Worm (Caenorhabditis elegans): Measurements from ENCODE around the gene lgc-6.
A peak's percentile ranks its signal among the peaks of the same experiment; 100 is the strongest.

Gene lgc-6

DNA sequence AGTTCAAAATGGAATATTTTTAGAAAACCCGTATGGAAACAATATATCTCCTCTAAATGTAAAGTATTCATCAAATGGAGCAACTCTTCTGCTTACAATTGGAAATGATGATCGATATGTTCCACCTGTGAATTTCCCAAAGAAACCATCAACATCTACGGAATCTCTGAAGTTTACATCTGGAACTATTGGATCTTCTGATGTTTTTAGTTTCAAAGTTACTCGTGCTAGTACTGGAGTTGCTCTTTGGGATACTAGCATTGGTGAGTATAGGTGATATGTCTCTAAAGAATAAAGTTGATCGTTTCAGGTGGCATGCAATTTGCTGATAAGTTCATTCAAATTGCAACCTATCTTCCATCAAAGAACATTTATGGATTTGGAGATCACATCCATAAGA, 28.2 kb downstream of the lgc-6 start:
- TF ChIP-seq fkh-10 (GFP tag; optimal IDR thresholded peaks at IDR 0.05) (no peak), pqm-1 (tag; optimal IDR thresholded peaks at IDR 0.05) (no peak), nhr-12 (tag; optimal IDR thresholded peaks at IDR 0.05) (no peak), lin-15B (tag; optimal IDR thresholded peaks at IDR 0.05) (no peak), tbx-2 (tag; optimal IDR thresholded peaks at IDR 0.05) (no peak), ztf-11 (tag; optimal IDR thresholded peaks at IDR 0.05) (no peak), lin-39 (tag; optimal IDR thresholded peaks at IDR 0.05) (no peak), egl-5 (tag; optimal IDR thresholded peaks at IDR 0.05) (no peak), fos-1 (tag; optimal IDR thresholded peaks at IDR 0.05) (no peak), elt-1 (tag; optimal IDR thresholded peaks at IDR 0.05) (no peak), fkh-2 (tag; optimal IDR thresholded peaks at IDR 0.05) (no peak), nhr-76 (tag; optimal IDR thresholded peaks at IDR 0.05) (no peak), mml-1 (tag; optimal IDR thresholded peaks at IDR 0.05) (no peak), ceh-16 (tag; optimal IDR thresholded peaks at IDR 0.05) (no peak), nhr-23 (tag; optimal IDR thresholded peaks at IDR 0.05) (no peak), sea-2 (GFP tag; optimal IDR thresholded peaks at IDR 0.05) (no peak), nhr-25 (tag; optimal IDR thresholded peaks at IDR 0.05) (no peak), elt-3 (tag; optimal IDR thresholded peaks at IDR 0.05) (no peak), lsy-12 (tag; optimal IDR thresholded peaks at IDR 0.05) (no peak)

DNA sequence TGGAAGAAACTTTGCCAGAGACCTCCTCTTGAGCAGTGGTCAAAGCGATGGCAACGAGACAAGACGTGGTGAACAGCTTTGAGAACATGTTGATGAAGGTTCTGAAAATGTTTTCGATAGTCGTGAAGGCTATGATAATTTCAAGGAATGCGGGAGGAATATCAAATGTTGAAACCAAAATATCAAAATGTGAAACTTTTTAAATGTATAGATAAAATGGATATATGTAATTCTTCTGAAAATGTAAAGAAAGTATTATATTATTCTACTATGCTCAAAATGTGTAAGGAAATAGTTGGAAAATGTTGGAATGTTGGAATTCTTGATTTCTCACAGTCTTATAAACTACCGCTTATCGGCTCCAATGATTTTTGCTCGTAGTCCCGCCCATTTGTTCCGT, 29.4 kb downstream of the lgc-6 start, which contains the start of gene D2096.6:
TSS of gene D2096.6 (minus strand) at position 101 of the 400 bp plus-strand sequence.
- TF ChIP-seq fos-1 (tag; optimal IDR thresholded peaks at IDR 0.05) (no peak), lsy-12 (tag; optimal IDR thresholded peaks at IDR 0.05) (no peak), pha-4 (tag; optimal IDR thresholded peaks at IDR 0.05) (no peak), nhr-76 (tag; optimal IDR thresholded peaks at IDR 0.05) (no peak), nhr-43 (tag; optimal IDR thresholded peaks at IDR 0.05; ENCODE audit: poor library complexity, severe bottlenecking) (no peak), snpc-4 (tag; optimal IDR thresholded peaks at IDR 0.05) (no peak), nhr-28 (tag; optimal IDR thresholded peaks at IDR 0.05) (no peak), lin-39 (tag; optimal IDR thresholded peaks at IDR 0.05) (no peak), lin-15B (tag; optimal IDR thresholded peaks at IDR 0.05) (no peak), elt-3 (tag; optimal IDR thresholded peaks at IDR 0.05) (no peak), nhr-237 (tag; optimal IDR thresholded peaks at IDR 0.05) (no peak), pqm-1 (tag; optimal IDR thresholded peaks at IDR 0.05) (no peak), tbx-2 (tag; optimal IDR thresholded peaks at IDR 0.05) (no peak), sea-2 (GFP tag; optimal IDR thresholded peaks at IDR 0.05) (no peak), nhr-77 (tag; optimal IDR thresholded peaks at IDR 0.05) (no peak), ceh-9 (tag; optimal IDR thresholded peaks at IDR 0.05) (no peak), hmg-11 (tag; optimal IDR thresholded peaks at IDR 0.05) (no peak), egl-27 (tag; optimal IDR thresholded peaks at IDR 0.05) (no peak)

DNA sequence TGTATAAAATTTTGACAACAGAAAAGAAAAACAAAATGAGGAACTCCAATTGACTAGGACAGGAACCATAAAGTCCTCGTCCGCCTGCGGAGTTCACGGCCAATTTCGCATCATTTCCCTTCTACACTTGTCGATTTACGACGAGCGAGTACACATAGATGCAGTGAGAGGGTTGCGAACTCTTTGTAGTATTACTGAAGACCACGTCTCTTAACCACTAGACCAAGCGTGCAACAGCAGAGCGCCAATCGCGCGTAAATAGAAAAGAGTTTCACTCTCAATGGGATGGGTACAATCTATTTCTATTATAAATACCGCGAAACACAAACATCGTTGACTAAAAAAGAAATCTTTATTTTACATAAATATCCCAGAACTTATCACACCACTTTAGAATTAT, 35.6 kb downstream of the lgc-6 start:
- TF ChIP-seq fkh-10 (GFP tag; optimal IDR thresholded peaks at IDR 0.05) (no peak), unc-62 (GFP tag; optimal IDR thresholded peaks at IDR 0.05) (no peak), egl-5 (tag; optimal IDR thresholded peaks at IDR 0.05) (peak; percentile 71), lsy-12 (tag; optimal IDR thresholded peaks at IDR 0.05) (peak; percentile 79), nfya-1 (tag; optimal IDR thresholded peaks at IDR 0.05; ENCODE audit: insufficient read depth) (peak; percentile 80), pha-4 (tag; optimal IDR thresholded peaks at IDR 0.05) (peak; percentile 88), nhr-23 (tag; optimal IDR thresholded peaks at IDR 0.05) (peak; percentile 56), nhr-12 (tag; optimal IDR thresholded peaks at IDR 0.05) (no peak), ceh-28 (tag; optimal IDR thresholded peaks at IDR 0.05) (no peak), skn-1 (tag; optimal IDR thresholded peaks at IDR 0.05) (peak; percentile 57), ztf-4 (tag; optimal IDR thresholded peaks at IDR 0.05) (peak; percentile 30), egl-27 (tag; optimal IDR thresholded peaks at IDR 0.05) (peak; percentile 7), fos-1 (tag; optimal IDR thresholded peaks at IDR 0.05) (no peak), mml-1 (tag; optimal IDR thresholded peaks at IDR 0.05) (no peak), lin-15B (tag; optimal IDR thresholded peaks at IDR 0.05) (peak; percentile 59), pqm-1 (tag; optimal IDR thresholded peaks at IDR 0.05) (peak; percentile 72), unc-39 (tag; optimal IDR thresholded peaks at IDR 0.05) (no peak), ceh-82 (tag; optimal IDR thresholded peaks at IDR 0.05) (peak; percentile 18), eor-1 (tag; optimal IDR thresholded peaks at IDR 0.05) (no peak), fkh-2 (tag; optimal IDR thresholded peaks at IDR 0.05) (no peak), elt-2 (tag; optimal IDR thresholded peaks at IDR 0.05) (peak; percentile 66), nhr-25 (tag; optimal IDR thresholded peaks at IDR 0.05) (peak; percentile 59), ztf-11 (tag; optimal IDR thresholded peaks at IDR 0.05) (no peak), tbx-2 (tag; optimal IDR thresholded peaks at IDR 0.05) (peak; percentile 59), R02D3.7 (tag; optimal IDR thresholded peaks at IDR 0.05) (peak; percentile 79), lin-39 (tag; optimal IDR thresholded peaks at IDR 0.05) (peak; percentile 90), snpc-4 (tag; optimal IDR thresholded peaks at IDR 0.05) (peak; percentile 63), nhr-43 (tag; optimal IDR thresholded peaks at IDR 0.05; ENCODE audit: poor library complexity, severe bottlenecking) (peak; percentile 81), ama-1 (optimal IDR thresholded peaks at IDR 0.05) (peak; percentile 84), jun-1 (tag; optimal IDR thresholded peaks at IDR 0.05) (peak; percentile 55), nhr-76 (tag; optimal IDR thresholded peaks at IDR 0.05) (no peak)
